Fruit fly (Drosophila melanogaster) whole organism, embryonic: Measurements from ENCODE around the gene Pif1B.
A peak's percentile ranks its signal among the peaks of the same experiment; 100 is the strongest.

Experiments used
- Atf-2 ChIP-seq: fragments of 200-800 bp; sonication (Bioruptor generic); optimal IDR thresholded peaks from 2 replicates; lab custom pipeline; 2016; ENCODE audit warnings: missing biosample characterization, missing genetic modification characterization
- CG11456 ChIP-seq: fragments of 200-800 bp; sonication (Bioruptor generic); IDR thresholded peaks from 3 replicates; pipeline ENCODE4 v1.3.6; 2022; ENCODE audit warnings: missing biosample characterization, missing genetic modification characterization
- CG12659 ChIP-seq: fragments of 200-800 bp; sonication (Bioruptor generic); optimal IDR thresholded peaks from 3 replicates; lab custom pipeline; 2017; ENCODE audit warnings: mild to moderate bottlenecking, missing biosample characterization, missing genetic modification reagents, missing genetic modification characterization
- CG13894 ChIP-seq: fragments of 200-800 bp; sonication (Bioruptor generic); optimal IDR thresholded peaks from 3 replicates; lab custom pipeline; 2018; ENCODE audit warnings: missing biosample characterization, mild to moderate bottlenecking, missing genetic modification characterization, moderate library complexity
- CG14441 ChIP-seq: fragments of 200-800 bp; sonication (Bioruptor generic); IDR thresholded peaks from 2 replicates; pipeline ENCODE4 v1.3.6; 2022; ENCODE audit warnings: missing biosample characterization, missing genetic modification characterization
- CG1647 ChIP-seq: fragments of 200-800 bp; sonication (Bioruptor generic); optimal IDR thresholded peaks from 3 replicates; lab custom pipeline; 2016; ENCODE audit warnings: missing biosample characterization, missing genetic modification characterization
- CG18011 ChIP-seq: fragments of 200-800 bp; sonication (Bioruptor generic); optimal IDR thresholded peaks from 2 replicates; lab custom pipeline; 2017; ENCODE audit warnings: missing biosample characterization, missing genetic modification characterization, mild to moderate bottlenecking, moderate library complexity, missing genotype
- CG3407 ChIP-seq: fragments of 200-800 bp; sonication (Bioruptor generic); optimal IDR thresholded peaks from 2 replicates; lab custom pipeline; 2018; ENCODE audit warnings: missing biosample characterization, mild to moderate bottlenecking, missing genetic modification characterization
- CG5180 ChIP-seq: fragments of 200-800 bp; sonication (Bioruptor generic); optimal IDR thresholded peaks from 3 replicates; lab custom pipeline; 2017; ENCODE audit warnings: missing biosample characterization, missing genetic modification characterization, mild to moderate bottlenecking, moderate library complexity, missing genetic modification reagents
- CG6854 ChIP-seq: fragments of 200-800 bp; sonication (Bioruptor generic); optimal IDR thresholded peaks from 3 replicates; lab custom pipeline; 2017; ENCODE audit warnings: missing biosample characterization, mild to moderate bottlenecking, missing genetic modification characterization
- CG7786 ChIP-seq: fragments of 200-800 bp; sonication (Bioruptor generic); optimal IDR thresholded peaks from 2 replicates; lab custom pipeline; 2016; ENCODE audit warnings: missing biosample characterization, missing genetic modification characterization
- CG7963 ChIP-seq: fragments of 200-800 bp; sonication (Bioruptor generic); IDR thresholded peaks from 3 replicates; pipeline ENCODE4 v1.3.6; 2022; ENCODE audit warnings: missing biosample characterization, missing genetic modification characterization; ENCODE audit not compliant: partially characterized antibody
- Doc3 ChIP-seq: fragments of 200-800 bp; sonication (Bioruptor generic); IDR thresholded peaks from 3 replicates; pipeline ENCODE4 v1.3.6; 2022; ENCODE audit warnings: missing biosample characterization, missing genetic modification characterization; ENCODE audit not compliant: partially characterized antibody
- HmgZ ChIP-seq: fragments of 200-800 bp; sonication (Bioruptor generic); optimal IDR thresholded peaks from 2 replicates; lab custom pipeline; 2018; ENCODE audit warnings: missing biosample characterization, mild to moderate bottlenecking, missing genetic modification characterization
- MBD-R2 ChIP-seq: fragments of 200-800 bp; sonication (Bioruptor generic); IDR thresholded peaks from 2 replicates; pipeline ENCODE4 v1.3.6; 2022; ENCODE audit warnings: missing biosample characterization, missing genetic modification characterization
- Meics ChIP-seq: fragments of 200-800 bp; sonication (Bioruptor generic); optimal IDR thresholded peaks from 2 replicates; lab custom pipeline; 2017; ENCODE audit warnings: missing biosample characterization, mild to moderate bottlenecking, missing genetic modification characterization
- Mes4 ChIP-seq: fragments of 200-800 bp; sonication (Bioruptor generic); optimal IDR thresholded peaks from 2 replicates; lab custom pipeline; 2016; ENCODE audit warnings: missing biosample characterization, missing genetic modification characterization
- Oli ChIP-seq: fragments of 200-800 bp; sonication (Bioruptor generic); optimal IDR thresholded peaks from 2 replicates; lab custom pipeline; 2018; ENCODE audit warnings: missing biosample characterization, mild to moderate bottlenecking, missing genetic modification characterization, moderate library complexity
- Rx ChIP-seq: fragments of 200-800 bp; sonication (Bioruptor generic); IDR thresholded peaks from 2 replicates; pipeline ENCODE4 v1.3.6; 2022; ENCODE audit warnings: missing biosample characterization, missing genetic modification characterization
- Sox102F ChIP-seq: fragments of 200-800 bp; sonication (Bioruptor generic); optimal IDR thresholded peaks from 2 replicates; lab custom pipeline; 2018; ENCODE audit warnings: missing biosample characterization, mild to moderate bottlenecking, missing genetic modification characterization, moderate library complexity
- Trl ChIP-seq, 3 experiments: fragments of >200 bp in 2 of 3; fragments of 200-800 bp in 1 of 3; sonication (Bioruptor generic) in 1 of 3; optimal IDR thresholded peaks; 2 replicates in 1 of 3; 3 replicates in 2 of 3; lab custom pipeline; 2016 to 2017; ENCODE audit warnings: missing biosample characterization in 1 of 3, missing genetic modification characterization in 1 of 3
- amos ChIP-seq: fragments of 200-800 bp; sonication (Bioruptor generic); IDR thresholded peaks from 2 replicates; pipeline ENCODE4 v1.3.6; 2022; ENCODE audit warnings: missing biosample characterization, missing genetic modification characterization; ENCODE audit not compliant: partially characterized antibody
- bcd ChIP-seq: fragments of 200-800 bp; sonication (Bioruptor generic); optimal IDR thresholded peaks from 2 replicates; lab custom pipeline; 2017; ENCODE audit warnings: missing biosample characterization, mild to moderate bottlenecking, missing genetic modification characterization
- bigmax ChIP-seq: fragments of 200-800 bp; sonication (Bioruptor generic); optimal IDR thresholded peaks from 2 replicates; lab custom pipeline; 2018; ENCODE audit warnings: missing biosample characterization, mild to moderate bottlenecking, missing genetic modification characterization
- cg ChIP-seq: fragments of 200-800 bp; sonication (Bioruptor generic); optimal IDR thresholded peaks from 3 replicates; lab custom pipeline; 2019; ENCODE audit warnings: missing biosample characterization, mild to moderate bottlenecking, missing genetic modification characterization, moderate library complexity
- en ChIP-seq: fragments of 200-800 bp; sonication (Bioruptor generic); optimal IDR thresholded peaks from 2 replicates; lab custom pipeline; 2016; ENCODE audit warnings: missing biosample characterization, missing genetic modification characterization
- ewg ChIP-seq: fragments of 200-800 bp; sonication (Bioruptor generic); optimal IDR thresholded peaks from 3 replicates; lab custom pipeline; 2017; ENCODE audit warnings: mild to moderate bottlenecking, missing biosample characterization, missing genetic modification reagents, missing genetic modification characterization
- fd3F ChIP-seq: fragments of 200-800 bp; sonication (Bioruptor generic); optimal IDR thresholded peaks from 2 replicates; lab custom pipeline; 2018; ENCODE audit warnings: missing biosample characterization, mild to moderate bottlenecking, missing genetic modification characterization, moderate library complexity
- gcm2 ChIP-seq: fragments of 200-800 bp; sonication (Bioruptor generic); optimal IDR thresholded peaks from 2 replicates; lab custom pipeline; 2016; ENCODE audit warnings: missing biosample characterization, missing genetic modification characterization
- hth ChIP-seq: fragments of >200 bp; optimal IDR thresholded peaks from 2 replicates; lab custom pipeline; 2017; ENCODE audit warnings: inconsistent platforms
- lmd ChIP-seq: fragments of 200-800 bp; sonication (Bioruptor generic); IDR thresholded peaks from 2 replicates; pipeline ENCODE4 v1.3.6; 2022; ENCODE audit warnings: missing biosample characterization, missing genetic modification characterization
- pita ChIP-seq: fragments of 200-800 bp; sonication (Bioruptor generic); optimal IDR thresholded peaks from 2 replicates; lab custom pipeline; 2017; ENCODE audit warnings: missing biosample characterization, mild to moderate bottlenecking, missing genetic modification characterization
- ranshi ChIP-seq: fragments of 200-800 bp; sonication (Bioruptor generic); IDR thresholded peaks from 2 replicates; pipeline ENCODE4 v1.3.6; 2022; ENCODE audit warnings: missing biosample characterization, missing genetic modification characterization
- tgo ChIP-seq: fragments of 200-800 bp; sonication (Bioruptor generic); IDR thresholded peaks from 3 replicates; pipeline ENCODE4 v1.3.6; 2022; ENCODE audit warnings: missing biosample characterization, missing genetic modification characterization
- trh ChIP-seq: fragments of 200-800 bp; sonication (Bioruptor generic); optimal IDR thresholded peaks from 2 replicates; lab custom pipeline; 2016; ENCODE audit warnings: missing biosample characterization, missing genetic modification characterization
- vnd ChIP-seq: fragments of 200-800 bp; sonication (Bioruptor generic); IDR thresholded peaks from 3 replicates; pipeline ENCODE4 v1.3.6; 2022; ENCODE audit warnings: missing biosample characterization, missing genetic modification characterization; ENCODE audit not compliant: partially characterized antibody

Pif1B gene

dm6 chr3R:8726632-8727031, 74.3 kb downstream of the Pif1B start, which contains the start of gene CG8159 (continued):
- TF ChIP-seq bigmax (GFP tag; lab: Kevin White, UChicago) (no peak), Rx (GFP tag; lab: Robert Waterston, UW) (no peak), ranshi (GFP tag; lab: Robert Waterston, UW) (no peak), amos (GFP tag; lab: Robert Waterston, UW) (no peak), CG12659 (GFP tag; lab: Kevin White, UChicago) (no peak), en (GFP tag; lab: Kevin White, UChicago) (no peak), Sox102F (GFP tag; lab: Kevin White, UChicago) (no peak), Meics (GFP tag; lab: Kevin White, UChicago) (no peak), CG11456 (no peak), Atf-2 (GFP tag; lab: Kevin White, UChicago) (no peak), CG13894 (tag; lab: Kevin White, UChicago) (no peak), CG6854 (GFP tag; lab: Kevin White, UChicago) (no peak), pita (GFP tag; lab: Kevin White, UChicago) (no peak), hth (lab: Kevin White, UChicago) (no peak), ewg (no peak), CG18011 (GFP tag; lab: Kevin White, UChicago) (no peak), bcd (GFP tag; lab: Kevin White, UChicago) (no peak), Mes4 (no peak), CG1647 (no peak), Oli (tag; lab: Kevin White, UChicago) (no peak), CG14441 (GFP tag; lab: Robert Waterston, UW) (no peak), tgo (GFP tag; lab: Robert Waterston, UW) (no peak), CG5180 (GFP tag; lab: Kevin White, UChicago) (no peak), MBD-R2 (peak; percentile 85), trh (GFP tag; lab: Kevin White, UChicago) (no peak)

dm6 chr3R:8725179-8725578, 75.8 kb downstream of the Pif1B start, which contains the start of gene ouib:
Gene ouib, plus strand, starts transcription at chr3R:8725479.
- TF ChIP-seq Doc3 (GFP tag; lab: Robert Waterston, UW) (no peak), fd3F (no peak), Trl (optimal IDR thresholded peaks at IDR 0.05; lab: Kevin White, UChicago) (no peak), Trl (GFP tag; optimal IDR thresholded peaks at IDR 0.05; lab: Kevin White, UChicago) (no peak), vnd (no peak), CG3407 (no peak), en (GFP tag; lab: Kevin White, UChicago) (no peak), cg (GFP tag; lab: Kevin White, UChicago) (no peak), HmgZ (no peak), Sox102F (GFP tag; lab: Kevin White, UChicago) (no peak), lmd (GFP tag; lab: Robert Waterston, UW) (no peak), CG7786 (GFP tag; lab: Kevin White, UChicago) (no peak), CG7963 (GFP tag; lab: Robert Waterston, UW) (no peak), gcm2 (no peak)
- TF ChIP-seq, all 482 proteins: peak for 0
